Worm (Caenorhabditis elegans) whole organism, mixed stage, embryonic: ENCODE results near the gene glb-12.

Source experiments
- M03D4.4 ChIP-seq: sonication (generic microtip); optimal IDR thresholded peaks from 2 replicates; lab custom pipeline; 2017; ENCODE audit warnings: mild to moderate bottlenecking, missing genetic modification characterization, missing compliant biosample characterization
- bed-3 ChIP-seq: fragments of 200-800 bp; sonication (Bioruptor generic); optimal IDR thresholded peaks from 3 replicates; lab custom pipeline; 2018; ENCODE audit warnings: mild to moderate bottlenecking, missing genetic modification characterization, moderate library complexity, missing compliant biosample characterization
- blmp-1 ChIP-seq: fragments of 150-350 bp; optimal IDR thresholded peaks from 2 replicates; lab custom pipeline; 2014; ENCODE audit warnings: missing biosample characterization, missing genetic modification characterization
- ceh-39 ChIP-seq: fragments of 150-350 bp; optimal IDR thresholded peaks from 2 replicates; lab custom pipeline; 2014; ENCODE audit warnings: missing biosample characterization, missing genetic modification characterization
- ceh-43 ChIP-seq: fragments of 200-800 bp; sonication (Bioruptor generic); optimal IDR thresholded peaks from 2 replicates; lab custom pipeline; 2018; ENCODE audit warnings: mild to moderate bottlenecking, missing genetic modification characterization, moderate library complexity, missing compliant biosample characterization
- ceh-83 ChIP-seq: fragments of 200-800 bp; sonication (Bioruptor generic); optimal IDR thresholded peaks from 2 replicates; lab custom pipeline; 2018; ENCODE audit warnings: mild to moderate bottlenecking, missing genetic modification characterization, missing compliant biosample characterization
- ces-1 ChIP-seq: fragments of 150-350 bp; optimal IDR thresholded peaks from 2 replicates; lab custom pipeline; 2014; ENCODE audit warnings: missing biosample characterization, missing genetic modification reagents, missing genetic modification characterization
- cnd-1 ChIP-seq: fragments of 200-800 bp; sonication (Bioruptor generic); optimal IDR thresholded peaks from 2 replicates; lab custom pipeline; 2018; ENCODE audit warnings: mild to moderate bottlenecking, missing genetic modification characterization, missing compliant biosample characterization
- drap-1 ChIP-seq: fragments of 200-800 bp; sonication (Bioruptor generic); optimal IDR thresholded peaks from 3 replicates; lab custom pipeline; 2018; ENCODE audit warnings: mild to moderate bottlenecking, missing genetic modification characterization, missing compliant biosample characterization
- elt-1 ChIP-seq: sonication (generic microtip); optimal IDR thresholded peaks from 2 replicates; lab custom pipeline; 2017; ENCODE audit warnings: missing genetic modification characterization, mild to moderate bottlenecking, missing compliant biosample characterization, antibody characterized with exemption, moderate library complexity, borderline replicate concordance; ENCODE audit not compliant: insufficient read depth
- elt-3 ChIP-seq: fragments of 150-350 bp; optimal IDR thresholded peaks from 2 replicates; lab custom pipeline; 2014; ENCODE audit warnings: missing biosample characterization, missing genetic modification characterization
- flh-1 ChIP-seq: fragments of 200-800 bp; sonication (Bioruptor generic); optimal IDR thresholded peaks from 2 replicates; lab custom pipeline; 2018; ENCODE audit warnings: mild to moderate bottlenecking, missing genetic modification characterization, moderate library complexity, missing compliant biosample characterization
- ham-2 ChIP-seq: fragments of 200-800 bp; sonication (Bioruptor generic); optimal IDR thresholded peaks from 2 replicates; lab custom pipeline; 2018; ENCODE audit warnings: mild to moderate bottlenecking, missing genetic modification characterization, missing compliant biosample characterization
- lin-13 ChIP-seq: fragments of 150-350 bp; optimal IDR thresholded peaks from 2 replicates; lab custom pipeline; 2014; ENCODE audit warnings: missing biosample characterization, missing genetic modification characterization
- lin-32 ChIP-seq: fragments of 200-800 bp; sonication (Bioruptor generic); optimal IDR thresholded peaks from 2 replicates; lab custom pipeline; 2018; ENCODE audit warnings: mild to moderate bottlenecking, missing genetic modification characterization, missing compliant biosample characterization
- lsy-2 ChIP-seq: fragments of 150-350 bp; optimal IDR thresholded peaks from 2 replicates; lab custom pipeline; 2014; ENCODE audit warnings: missing biosample characterization, missing genetic modification characterization
- mab-5 ChIP-seq: fragments of 150-350 bp; optimal IDR thresholded peaks from 2 replicates; lab custom pipeline; 2014; ENCODE audit warnings: missing biosample characterization, missing genetic modification characterization
- mep-1 ChIP-seq: fragments of 150-350 bp; optimal IDR thresholded peaks from 2 replicates; lab custom pipeline; 2017; ENCODE audit warnings: missing biosample characterization, missing genetic modification reagents, missing genetic modification characterization, inconsistent platforms
- mls-2 ChIP-seq: sonication (generic microtip); optimal IDR thresholded peaks from 2 replicates; lab custom pipeline; 2016; ENCODE audit warnings: mild to moderate bottlenecking, missing genetic modification characterization, moderate library complexity, missing compliant biosample characterization
- nhr-12 ChIP-seq: fragments of 150-350 bp; optimal IDR thresholded peaks from 2 replicates; lab custom pipeline; 2014; ENCODE audit warnings: missing biosample characterization, missing genetic modification characterization
- nhr-2 ChIP-seq: fragments of 150-350 bp; optimal IDR thresholded peaks from 2 replicates; lab custom pipeline; 2014; ENCODE audit warnings: missing biosample characterization, missing genetic modification characterization
- nhr-237 ChIP-seq: fragments of 150-350 bp; optimal IDR thresholded peaks from 2 replicates; lab custom pipeline; 2014; ENCODE audit warnings: missing biosample characterization, missing genetic modification characterization
- nhr-28 ChIP-seq: fragments of 150-350 bp; optimal IDR thresholded peaks from 2 replicates; lab custom pipeline; 2014; ENCODE audit warnings: missing biosample characterization, missing genetic modification characterization
- pha-4 ChIP-seq: fragments of 150-350 bp; optimal IDR thresholded peaks from 2 replicates; lab custom pipeline; 2018; ENCODE audit warnings: missing biosample characterization, missing genetic modification reagents, missing genetic modification characterization
- sem-2 ChIP-seq: fragments of 200-800 bp; sonication (Bioruptor generic); optimal IDR thresholded peaks from 2 replicates; lab custom pipeline; 2018; ENCODE audit warnings: mild to moderate bottlenecking, missing genetic modification characterization, missing compliant biosample characterization
- snpc-4 ChIP-seq: fragments of 150-350 bp; optimal IDR thresholded peaks from 2 replicates; lab custom pipeline; 2014; ENCODE audit warnings: missing biosample characterization, missing genetic modification characterization
- sptf-1 ChIP-seq: sonication (generic microtip); optimal IDR thresholded peaks from 2 replicates; lab custom pipeline; 2017; ENCODE audit warnings: mild to moderate bottlenecking, missing genetic modification characterization, moderate library complexity, missing compliant biosample characterization
- tbx-8 ChIP-seq: fragments of 200-800 bp; sonication (Bioruptor generic); optimal IDR thresholded peaks from 2 replicates; lab custom pipeline; 2018; ENCODE audit warnings: mild to moderate bottlenecking, missing genetic modification characterization, moderate library complexity, missing compliant biosample characterization
- unc-120 ChIP-seq: sonication (generic microtip); optimal IDR thresholded peaks from 2 replicates; lab custom pipeline; 2017; ENCODE audit warnings: missing genetic modification characterization, missing compliant biosample characterization; ENCODE audit not compliant: poor library complexity, severe bottlenecking
- unc-39 ChIP-seq: fragments of 150-350 bp; optimal IDR thresholded peaks from 2 replicates; lab custom pipeline; 2014; ENCODE audit warnings: missing biosample characterization, missing genetic modification characterization
- unc-62 ChIP-seq: fragments of 150-350 bp; optimal IDR thresholded peaks from 2 replicates; lab custom pipeline; 2014; ENCODE audit warnings: missing biosample characterization, missing genetic modification reagents, missing genetic modification characterization
- ztf-11 ChIP-seq: fragments of 150-350 bp; optimal IDR thresholded peaks from 2 replicates; lab custom pipeline; 2014; ENCODE audit warnings: missing biosample characterization, missing genetic modification characterization

glb-12 gene

DNA sequence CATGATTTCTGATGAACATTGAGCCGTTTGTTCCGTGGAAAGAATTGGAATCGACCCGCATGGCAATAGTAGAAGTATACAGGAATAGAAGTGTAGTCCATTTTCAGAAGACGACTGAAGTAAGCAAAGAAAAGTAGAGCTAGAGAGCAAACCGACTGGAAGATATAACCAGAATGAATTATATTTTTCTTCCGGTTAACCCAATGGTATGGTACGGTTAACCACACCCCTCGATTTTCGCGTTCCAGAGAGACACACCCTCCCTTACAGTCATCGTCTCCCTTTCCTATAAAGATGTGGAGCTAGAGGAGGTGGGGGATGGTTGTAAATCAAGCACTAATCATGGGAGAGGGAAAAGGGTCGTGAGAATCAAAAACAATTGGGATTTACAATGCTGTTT lies 8.4 kb downstream of the glb-12 start, which contains the start of gene C09G5.14:
TSS of gene C09G5.14 (minus strand) at position 101 of the 400 bp plus-strand sequence.
- no peak for TF ChIP-seq blmp-1 (tag; lab: Kevin White, UChicago)
- no peak for TF ChIP-seq lsy-2 (tag; lab: Kevin White, UChicago)
- TF ChIP-seq bed-3 (GFP tag; lab: Kevin White, UChicago), result no peak
- no peak for TF ChIP-seq snpc-4 (tag; lab: Kevin White, UChicago)
- no peak for TF ChIP-seq pha-4 (tag; lab: Kevin White, UChicago)
- no peak for TF ChIP-seq elt-3
- TF ChIP-seq, all 35 proteins: peak for 0

DNA sequence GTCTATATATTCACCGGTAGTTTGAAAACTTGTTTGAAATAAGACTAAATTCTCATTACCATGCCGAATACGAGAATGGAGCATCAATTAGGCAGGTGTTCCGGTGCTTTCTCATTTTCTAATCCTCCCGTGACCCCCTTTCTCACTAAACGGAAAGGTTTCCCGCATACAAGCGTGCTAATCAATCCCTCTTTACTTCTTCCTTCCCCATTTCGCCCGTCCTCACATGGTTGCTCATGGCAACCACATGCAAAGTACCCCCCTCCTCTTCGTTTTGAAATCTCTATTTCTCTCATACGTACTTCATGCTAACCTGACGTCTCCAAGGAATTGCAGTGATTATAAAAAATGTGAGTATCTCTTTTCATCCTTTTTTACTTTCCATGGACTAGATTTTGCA lies 11.5 kb downstream of the glb-12 start, which contains the start of gene mks-5:
TSS of gene mks-5 (plus strand) at position 301 of the 400 bp plus-strand sequence.
- TF ChIP-seq lin-32 (GFP tag; lab: Kevin White, UChicago), result no peak
- no peak for TF ChIP-seq cnd-1
- no peak for TF ChIP-seq mep-1 (tag; lab: Kevin White, UChicago)
- no peak for TF ChIP-seq sem-2 (GFP tag; lab: Kevin White, UChicago)
- TF ChIP-seq lin-13 (tag; lab: Kevin White, UChicago), result no peak
- no peak for TF ChIP-seq pha-4 (tag; lab: Kevin White, UChicago)
- TF ChIP-seq tbx-8 (GFP tag; lab: Kevin White, UChicago), result no peak
- no peak for TF ChIP-seq ztf-11 (tag; lab: Kevin White, UChicago)
- TF ChIP-seq blmp-1 (tag; lab: Kevin White, UChicago), result no peak
- no peak for TF ChIP-seq mls-2 (tag; lab: Kevin White, UChicago)
- no peak for TF ChIP-seq unc-39
- TF ChIP-seq flh-1, result no peak
- TF ChIP-seq nhr-237 (tag; lab: Kevin White, UChicago), result no peak
- no peak for TF ChIP-seq lsy-2 (tag; lab: Kevin White, UChicago)
- no peak for TF ChIP-seq unc-62 (GFP tag; lab: Kevin White, UChicago)
- no peak for TF ChIP-seq M03D4.4
- TF ChIP-seq ces-1 (GFP tag; lab: Kevin White, UChicago), result no peak

DNA sequence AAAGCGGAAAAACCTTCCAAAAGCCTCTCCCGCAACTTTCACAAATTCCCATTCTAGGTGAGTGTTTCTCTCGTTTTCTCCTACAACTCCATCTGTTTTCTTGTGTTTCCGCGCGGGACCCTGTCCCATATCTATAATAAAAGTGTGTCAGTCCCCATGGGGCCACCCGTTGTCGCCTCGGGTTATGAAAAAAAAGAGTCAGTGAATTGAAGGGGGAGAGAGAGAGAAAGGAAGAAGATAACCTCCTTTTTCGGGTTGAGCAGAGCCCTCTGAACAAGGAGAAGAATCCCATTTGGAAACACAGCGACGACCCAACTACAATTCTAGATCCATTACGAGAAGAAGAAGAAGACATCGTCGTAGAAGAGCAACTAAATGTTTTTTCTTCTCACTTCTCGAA lies 14.3 kb downstream of the glb-12 start, which contains the start of gene C09G5.13:
TSS of gene C09G5.13 (plus strand) at position 301 of the 400 bp plus-strand sequence.
- TF ChIP-seq unc-62 (GFP tag; lab: Kevin White, UChicago), result no peak
- TF ChIP-seq elt-1 (tag; lab: Kevin White, UChicago), result no peak
- no peak for TF ChIP-seq lin-32 (GFP tag; lab: Kevin White, UChicago)
- no peak for TF ChIP-seq ztf-11 (tag; lab: Kevin White, UChicago)
- TF ChIP-seq ceh-43 (GFP tag; lab: Kevin White, UChicago), result no peak
- no peak for TF ChIP-seq mls-2 (tag; lab: Kevin White, UChicago)
- no peak for TF ChIP-seq nhr-28 (tag; lab: Kevin White, UChicago)
- TF ChIP-seq nhr-237 (tag; lab: Kevin White, UChicago), result no peak
- TF ChIP-seq nhr-2 (tag; lab: Kevin White, UChicago), result no peak
- no peak for TF ChIP-seq elt-3
- no peak for TF ChIP-seq ceh-83 (GFP tag; lab: Kevin White, UChicago)
- no peak for TF ChIP-seq pha-4 (tag; lab: Kevin White, UChicago)
- TF ChIP-seq ceh-39 (tag; lab: Kevin White, UChicago), result no peak
- TF ChIP-seq tbx-8 (GFP tag; lab: Kevin White, UChicago), result no peak
- no peak for TF ChIP-seq M03D4.4
- TF ChIP-seq ces-1 (GFP tag; lab: Kevin White, UChicago), result no peak
- no peak for TF ChIP-seq snpc-4 (tag; lab: Kevin White, UChicago)

DNA sequence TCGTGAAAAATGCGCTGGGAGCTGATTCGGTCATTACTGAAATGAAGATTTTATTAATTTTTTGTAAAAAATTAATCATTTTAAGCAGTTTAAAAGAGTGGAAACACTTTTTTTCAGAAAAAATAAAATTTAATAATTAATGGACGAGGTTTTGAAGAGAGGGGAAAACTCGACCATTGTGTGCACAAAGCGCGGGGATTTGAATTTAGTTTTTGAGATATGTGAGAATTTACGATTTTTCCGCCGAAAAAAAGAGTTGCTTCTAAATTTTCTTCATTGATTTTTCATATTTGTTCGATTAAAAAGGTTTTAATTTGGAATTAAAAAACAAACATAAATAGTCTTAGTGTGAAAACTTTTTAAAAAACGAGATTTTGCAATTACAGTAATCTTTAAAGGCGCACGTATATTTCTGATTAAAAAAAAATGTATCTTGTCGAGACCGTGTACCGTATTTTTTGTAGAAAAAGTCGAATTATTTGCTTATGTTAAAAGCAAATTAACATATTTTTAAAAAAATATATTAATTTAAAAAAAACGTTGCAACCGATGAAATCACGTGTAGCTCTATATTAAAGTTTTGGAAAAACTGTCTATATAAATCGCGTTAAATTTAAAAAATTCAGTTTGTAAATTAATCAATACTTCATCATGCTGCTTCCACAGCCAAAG lies 17.1 kb downstream of the glb-12 start, which contains the start of the genes dph-2 and C09G5.7:
TSS of gene dph-2 (minus strand) at position 36 of the 672 bp plus-strand sequence.
TSS of gene C09G5.7 (plus strand) at position 622 of the 672 bp plus-strand sequence.
- TF ChIP-seq sptf-1 (tag; lab: Kevin White, UChicago) (no peak), lin-32 (GFP tag; lab: Kevin White, UChicago) (no peak), ces-1 (GFP tag; lab: Kevin White, UChicago) (no peak), mab-5 (no peak), unc-120 (tag; lab: Kevin White, UChicago) (no peak), ham-2 (no peak), bed-3 (GFP tag; lab: Kevin White, UChicago) (no peak), sem-2 (GFP tag; lab: Kevin White, UChicago) (no peak), drap-1 (no peak), ceh-39 (tag; lab: Kevin White, UChicago) (no peak), mls-2 (tag; lab: Kevin White, UChicago) (no peak), nhr-12 (no peak), pha-4 (tag; lab: Kevin White, UChicago) (no peak), unc-62 (GFP tag; lab: Kevin White, UChicago) (no peak), ceh-83 (GFP tag; lab: Kevin White, UChicago) (no peak), cnd-1 (no peak), nhr-28 (tag; lab: Kevin White, UChicago) (no peak), flh-1 (no peak), lin-13 (tag; lab: Kevin White, UChicago) (no peak)
